Worm (Caenorhabditis elegans) whole organism, L1 larva: ENCODE data around the gene unc-130.

Source experiments
- C04F5.9 ChIP-seq: sonication (generic microtip); optimal IDR thresholded peaks from 2 replicates; lab custom pipeline; 2016; ENCODE audit warnings: missing genetic modification characterization, missing compliant biosample characterization
- C16A3.4 ChIP-seq: fragments of 150-350 bp; optimal IDR thresholded peaks from 2 replicates; lab custom pipeline; 2014; ENCODE audit warnings: missing biosample characterization, missing genetic modification characterization
- C34B4.2 ChIP-seq: sonication (generic microtip); optimal IDR thresholded peaks from 2 replicates; lab custom pipeline; 2017; ENCODE audit warnings: mild to moderate bottlenecking, missing genetic modification characterization, missing compliant biosample characterization
- aha-1 ChIP-seq: fragments of 150-350 bp; optimal IDR thresholded peaks from 2 replicates; lab custom pipeline; 2014; ENCODE audit warnings: missing biosample characterization, missing genetic modification characterization
- alr-1 ChIP-seq: fragments of 200-800 bp; sonication (Bioruptor generic); optimal IDR thresholded peaks from 2 replicates; lab custom pipeline; 2018; ENCODE audit warnings: borderline replicate concordance, mild to moderate bottlenecking, missing genetic modification characterization, missing compliant biosample characterization
- aly-2 ChIP-seq: fragments of 150-350 bp; optimal IDR thresholded peaks from 2 replicates; lab custom pipeline; 2014; ENCODE audit warnings: missing biosample characterization, missing genetic modification characterization
- blmp-1 ChIP-seq: fragments of 150-350 bp; optimal IDR thresholded peaks from 2 replicates; lab custom pipeline; 2014; ENCODE audit warnings: missing biosample characterization, missing genetic modification characterization
- ceh-63 ChIP-seq: fragments of 200-800 bp; sonication (Bioruptor generic); optimal IDR thresholded peaks from 2 replicates; lab custom pipeline; 2018; ENCODE audit warnings: mild to moderate bottlenecking, missing genetic modification characterization, missing compliant biosample characterization
- ceh-8 ChIP-seq: fragments of 200-800 bp; sonication (Bioruptor generic); optimal IDR thresholded peaks from 2 replicates; lab custom pipeline; 2018; ENCODE audit warnings: mild to moderate bottlenecking, missing genetic modification characterization, moderate library complexity, missing compliant biosample characterization
- ceh-88 ChIP-seq: fragments of 200-800 bp; sonication (Bioruptor generic); IDR thresholded peaks from 2 replicates; pipeline ENCODE4 v1.3.6; 2022; ENCODE audit warnings: missing genetic modification characterization, missing compliant biosample characterization
- ces-1 ChIP-seq: fragments of 150-350 bp; optimal IDR thresholded peaks from 2 replicates; lab custom pipeline; 2014; ENCODE audit warnings: missing biosample characterization, missing genetic modification reagents, missing genetic modification characterization
- dsc-1 ChIP-seq: sonication (generic microtip); optimal IDR thresholded peaks from 2 replicates; lab custom pipeline; 2016; ENCODE audit warnings: mild to moderate bottlenecking, missing genetic modification characterization, missing compliant biosample characterization
- efl-3 ChIP-seq: fragments of 200-800 bp; sonication (Bioruptor generic); optimal IDR thresholded peaks from 2 replicates; lab custom pipeline; 2018; ENCODE audit warnings: mild to moderate bottlenecking, missing genetic modification characterization, missing compliant biosample characterization
- egl-13 ChIP-seq: sonication (generic microtip); optimal IDR thresholded peaks from 2 replicates; lab custom pipeline; 2016; ENCODE audit warnings: missing genotype, missing genetic modification reagents, missing genetic modification characterization, missing compliant biosample characterization
- egl-27 ChIP-seq, 2 experiments: fragments of 150-350 bp in 1 of 2; sonication (generic microtip); optimal IDR thresholded peaks; 3 replicates each; lab custom pipeline; 2017 to 2018; ENCODE audit warnings: missing biosample characterization in 2 of 2, missing genetic modification characterization in 2 of 2, missing genetic modification reagents in 2 of 2
- elt-3 ChIP-seq, 6 experiments: fragments of 150-350 bp in 1 of 6; sonication (generic microtip); optimal IDR thresholded peaks; 2 replicates each; lab custom pipeline; 2017 to 2018; ENCODE audit warnings: missing biosample characterization in 6 of 6, missing genetic modification characterization in 6 of 6, inconsistent platforms in 1 of 6
- ets-5 ChIP-seq: fragments of 200-800 bp; sonication (Bioruptor generic); IDR thresholded peaks from 2 replicates; pipeline ENCODE4 v1.3.6; 2022; ENCODE audit warnings: missing genetic modification characterization, missing compliant biosample characterization
- fkh-10 ChIP-seq: sonication (generic microtip); optimal IDR thresholded peaks from 2 replicates; lab custom pipeline; 2017; ENCODE audit warnings: missing biosample characterization, missing genetic modification reagents, missing genetic modification characterization
- fkh-8 ChIP-seq: sonication (generic microtip); optimal IDR thresholded peaks from 2 replicates; lab custom pipeline; 2016; ENCODE audit warnings: mild to moderate bottlenecking, missing genetic modification characterization, missing compliant biosample characterization
- grh-1 ChIP-seq: fragments of 200-800 bp; sonication (Bioruptor generic); IDR thresholded peaks from 2 replicates; pipeline ENCODE4 v1.3.6; 2022; ENCODE audit warnings: missing genetic modification reagents, missing genetic modification characterization, missing compliant biosample characterization
- hlh-4 ChIP-seq: sonication (generic microtip); optimal IDR thresholded peaks from 2 replicates; lab custom pipeline; 2016; ENCODE audit warnings: mild to moderate bottlenecking, missing genetic modification characterization, missing compliant biosample characterization
- hpl-2 ChIP-seq: fragments of 150-350 bp; optimal IDR thresholded peaks from 2 replicates; lab custom pipeline; 2014; ENCODE audit warnings: missing biosample characterization, missing genetic modification reagents, missing genetic modification characterization
- isw-1 ChIP-seq: fragments of 200-800 bp; sonication (Bioruptor generic); IDR thresholded peaks from 2 replicates; pipeline ENCODE4 v1.3.6; 2022; ENCODE audit warnings: missing genetic modification characterization, missing compliant biosample characterization
- jun-1 ChIP-seq: fragments of 150-350 bp; optimal IDR thresholded peaks from 2 replicates; lab custom pipeline; 2014; ENCODE audit warnings: missing biosample characterization, missing genetic modification reagents, missing genetic modification characterization
- lin-14 ChIP-seq: fragments of 200-800 bp; sonication (Bioruptor generic); optimal IDR thresholded peaks from 2 replicates; lab custom pipeline; 2018; ENCODE audit warnings: mild to moderate bottlenecking, missing genetic modification characterization, moderate library complexity, missing compliant biosample characterization
- lin-35 ChIP-seq, 2 experiments: fragments of 150-350 bp; optimal IDR thresholded peaks; 2 replicates each; lab custom pipeline; 2014; ENCODE audit warnings: missing biosample characterization in 2 of 2, missing genetic modification characterization in 2 of 2, missing genetic modification reagents in 2 of 2
- lin-39 ChIP-seq: fragments of 150-350 bp; optimal IDR thresholded peaks from 2 replicates; lab custom pipeline; 2014; ENCODE audit warnings: missing biosample characterization, missing genetic modification reagents, missing genetic modification characterization
- lir-3 ChIP-seq: sonication (generic microtip); optimal IDR thresholded peaks from 2 replicates; lab custom pipeline; 2016; ENCODE audit warnings: mild to moderate bottlenecking, missing genetic modification characterization, moderate library complexity, missing compliant biosample characterization; ENCODE audit not compliant: poor library complexity
- mdl-1 ChIP-seq, 2 experiments: fragments of 150-350 bp; optimal IDR thresholded peaks; 2 replicates each; lab custom pipeline; 2014 to 2017; ENCODE audit warnings: missing biosample characterization in 2 of 2, missing genetic modification characterization in 2 of 2, inconsistent platforms in 1 of 2
- mef-2 ChIP-seq: fragments of 150-350 bp; optimal IDR thresholded peaks from 2 replicates; lab custom pipeline; 2014; ENCODE audit warnings: missing biosample characterization, missing genetic modification characterization
- nhr-12 ChIP-seq: sonication (generic microtip); optimal IDR thresholded peaks from 2 replicates; lab custom pipeline; 2017; ENCODE audit warnings: missing biosample characterization, missing genetic modification characterization
- nhr-19 ChIP-seq: fragments of 200-800 bp; sonication (Bioruptor generic); conservative IDR thresholded peaks from 2 replicates; pipeline ENCODE4 v1.3.6; 2022; ENCODE audit warnings: missing genetic modification characterization, missing compliant biosample characterization
- nhr-20 ChIP-seq: sonication (generic microtip); optimal IDR thresholded peaks from 2 replicates; lab custom pipeline; 2016; ENCODE audit warnings: mild to moderate bottlenecking, missing genetic modification characterization, missing compliant biosample characterization
- nhr-47 ChIP-seq: sonication (generic microtip); optimal IDR thresholded peaks from 2 replicates; lab custom pipeline; 2016; ENCODE audit warnings: mild to moderate bottlenecking, missing genetic modification characterization, moderate library complexity, missing compliant biosample characterization
- nhr-71 ChIP-seq: sonication (generic microtip); optimal IDR thresholded peaks from 2 replicates; lab custom pipeline; 2016; ENCODE audit warnings: mild to moderate bottlenecking, missing genetic modification characterization, moderate library complexity, missing compliant biosample characterization
- nhr-76 ChIP-seq: sonication (generic microtip); optimal IDR thresholded peaks from 2 replicates; lab custom pipeline; 2017; ENCODE audit warnings: missing biosample characterization, missing genetic modification characterization
- nhr-77 ChIP-seq: fragments of 150-350 bp; optimal IDR thresholded peaks from 2 replicates; lab custom pipeline; 2014; ENCODE audit warnings: missing biosample characterization, missing genetic modification characterization
- nhr-90 ChIP-seq: sonication (generic microtip); optimal IDR thresholded peaks from 2 replicates; lab custom pipeline; 2016; ENCODE audit warnings: mild to moderate bottlenecking, missing genetic modification characterization, missing compliant biosample characterization; ENCODE audit not compliant: poor library complexity
- pax-3 ChIP-seq: fragments of 200-800 bp; sonication (Bioruptor generic); optimal IDR thresholded peaks from 2 replicates; lab custom pipeline; 2018; ENCODE audit warnings: mild to moderate bottlenecking, missing genetic modification characterization, moderate library complexity, missing compliant biosample characterization
- pqm-1 ChIP-seq: sonication (generic microtip); optimal IDR thresholded peaks from 3 replicates; lab custom pipeline; 2017; ENCODE audit warnings: missing biosample characterization, missing genetic modification characterization
- snu-23 ChIP-seq: sonication (generic microtip); optimal IDR thresholded peaks from 2 replicates; lab custom pipeline; 2016; ENCODE audit warnings: missing genetic modification characterization, missing compliant biosample characterization
- sox-4 ChIP-seq: sonication (generic microtip); optimal IDR thresholded peaks from 2 replicates; lab custom pipeline; 2016; ENCODE audit warnings: missing genetic modification characterization, missing compliant biosample characterization
- sptf-1 ChIP-seq: fragments of 150-350 bp; optimal IDR thresholded peaks from 2 replicates; lab custom pipeline; 2014; ENCODE audit warnings: missing biosample characterization, missing genetic modification characterization
- swsn-7 ChIP-seq: sonication (generic microtip); optimal IDR thresholded peaks from 2 replicates; lab custom pipeline; 2016; ENCODE audit warnings: missing genetic modification characterization, missing compliant biosample characterization
- unc-130 ChIP-seq: fragments of 150-350 bp; optimal IDR thresholded peaks from 2 replicates; lab custom pipeline; 2017; ENCODE audit warnings: missing biosample characterization, missing genetic modification characterization, inconsistent platforms
- unc-86 ChIP-seq: sonication (generic microtip); optimal IDR thresholded peaks from 2 replicates; lab custom pipeline; 2016; ENCODE audit warnings: missing genetic modification characterization, missing compliant biosample characterization
- vab-15 ChIP-seq: sonication (generic microtip); optimal IDR thresholded peaks from 2 replicates; lab custom pipeline; 2017; ENCODE audit warnings: missing genotype, mild to moderate bottlenecking, missing genetic modification characterization, missing compliant biosample characterization
- xbp-1 ChIP-seq: sonication (generic microtip); optimal IDR thresholded peaks from 2 replicates; lab custom pipeline; 2016; ENCODE audit warnings: missing genetic modification characterization, missing compliant biosample characterization
- zag-1 ChIP-seq: fragments of 150-350 bp; optimal IDR thresholded peaks from 2 replicates; lab custom pipeline; 2014; ENCODE audit warnings: missing biosample characterization, missing genetic modification characterization
- zip-4 ChIP-seq: fragments of 200-800 bp; sonication (Bioruptor generic); optimal IDR thresholded peaks from 2 replicates; lab custom pipeline; 2018; ENCODE audit warnings: mild to moderate bottlenecking, missing genetic modification characterization, moderate library complexity, missing compliant biosample characterization
- ztf-11 ChIP-seq, 2 experiments: sonication (generic microtip); optimal IDR thresholded peaks; 2 replicates each; lab custom pipeline; 2016 to 2017; ENCODE audit warnings: missing genetic modification characterization in 2 of 2, missing biosample characterization in 1 of 2, missing compliant biosample characterization in 1 of 2

Gene unc-130

DNA sequence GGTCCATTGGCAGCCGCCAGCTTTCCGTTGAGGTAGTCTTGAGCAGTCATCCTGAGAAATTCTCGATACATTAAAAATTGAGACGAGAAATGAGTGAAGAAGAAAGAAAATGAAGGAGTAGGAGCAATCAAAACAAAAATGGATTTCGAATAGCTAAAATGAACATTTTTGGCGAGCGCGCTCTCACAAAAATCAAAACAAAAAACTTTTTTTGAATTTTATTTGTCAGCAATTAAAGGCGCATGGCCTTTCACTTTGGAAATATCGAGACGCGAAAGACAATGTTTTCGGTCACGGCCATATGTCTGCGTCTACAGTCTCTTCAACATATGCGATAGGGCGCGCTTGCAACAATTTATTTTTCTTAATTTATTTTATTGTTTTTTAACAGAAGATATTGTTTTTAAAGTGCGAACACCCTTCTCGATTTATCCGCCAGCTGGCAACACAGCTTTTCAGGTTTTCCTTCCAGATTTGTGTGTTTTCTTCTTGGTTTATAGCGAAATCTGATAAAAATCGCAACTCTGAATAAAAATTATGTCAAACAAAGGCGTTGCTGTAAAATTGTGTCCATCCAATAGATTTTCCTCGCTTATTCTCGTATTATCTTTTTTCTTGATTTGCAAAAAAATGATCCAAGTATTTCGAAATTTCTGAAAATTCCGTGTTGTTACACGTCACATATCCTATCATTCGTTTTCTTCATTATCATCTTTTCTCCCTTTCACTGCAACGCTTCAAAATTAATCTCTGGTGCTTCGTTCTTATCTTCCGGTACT is 42.7 kb upstream of the unc-130 start, which contains the start of the genes rpn-9 and T06D8.9 (continued):
- TF ChIP-seq aha-1 (tag; lab: Kevin White, UChicago) (no peak), ceh-8 (GFP tag; lab: Kevin White, UChicago) (no peak), xbp-1 (tag; lab: Kevin White, UChicago) (peak; percentile 81), nhr-12 (tag; lab: Kevin White, UChicago) (no peak), grh-1 (no peak), C16A3.4 (tag; lab: Kevin White, UChicago) (peak; percentile 92), sox-4 (tag; lab: Kevin White, UChicago) (no peak), hpl-2 (GFP tag; lab: Kevin White, UChicago) (peak; percentile 31), lin-39 (tag; lab: Kevin White, UChicago) (no peak), elt-3 (tag; optimal IDR thresholded peaks at IDR 0.05; lab: Kevin White, UChicago) (peak in 2 of 6 experiments; percentile 19 to 89), ets-5 (GFP tag; lab: Robert Waterston, UW) (no peak), lin-14 (peak; percentile 89), mef-2 (tag; lab: Kevin White, UChicago) (no peak), C34B4.2 (tag; lab: Kevin White, UChicago) (no peak), unc-86 (tag; lab: Kevin White, UChicago) (peak; percentile 63), nhr-77 (tag; lab: Kevin White, UChicago) (peak; percentile 72), dsc-1 (no peak), alr-1 (tag; lab: Kevin White, UChicago) (no peak), ztf-11 (tag; optimal IDR thresholded peaks at IDR 0.05; lab: Kevin White, UChicago) (peak in 1 of 2 experiments; percentile 29), jun-1 (tag; lab: Kevin White, UChicago) (peak; percentile 37), fkh-10 (GFP tag; lab: Kevin White, UChicago) (peak; percentile 57), unc-130 (peak; percentile 54), aly-2 (tag; lab: Kevin White, UChicago) (peak; percentile 36), egl-27 (tag; optimal IDR thresholded peaks at IDR 0.05; lab: Kevin White, UChicago) (no peak), lin-35 (GFP tag; optimal IDR thresholded peaks at IDR 0.05; lab: Kevin White, UChicago) (peak; percentile 81 to 89), snu-23 (GFP tag; lab: Kevin White, UChicago) (peak; percentile 84), nhr-47 (tag; lab: Kevin White, UChicago) (peak; percentile 78), vab-15 (tag; lab: Kevin White, UChicago) (no peak), ceh-63 (GFP tag; lab: Kevin White, UChicago) (no peak), isw-1 (GFP tag; lab: Robert Waterston, UW) (peak; percentile 83), ceh-88 (GFP tag; lab: Robert Waterston, UW) (no peak), sptf-1 (no peak), blmp-1 (tag; lab: Kevin White, UChicago) (peak; percentile 91), fkh-8 (tag; lab: Kevin White, UChicago) (peak; percentile 77), nhr-19 (GFP tag; lab: Robert Waterston, UW) (peak; percentile 76), ces-1 (no peak), pax-3 (tag; lab: Kevin White, UChicago) (peak; percentile 48), nhr-20 (tag; lab: Kevin White, UChicago) (peak; percentile 89), nhr-90 (tag; lab: Kevin White, UChicago) (peak; percentile 70), hlh-4 (tag; lab: Kevin White, UChicago) (no peak), nhr-71 (tag; lab: Kevin White, UChicago) (peak; percentile 89), lir-3 (tag; lab: Kevin White, UChicago) (peak; percentile 67), nhr-76 (tag; lab: Kevin White, UChicago) (no peak), pqm-1 (no peak), C04F5.9 (tag; lab: Kevin White, UChicago) (peak; percentile 42), swsn-7 (tag; lab: Kevin White, UChicago) (peak; percentile 71), zip-4 (GFP tag; lab: Kevin White, UChicago) (no peak), efl-3 (GFP tag; lab: Kevin White, UChicago) (no peak), zag-1 (tag; lab: Kevin White, UChicago) (no peak), mdl-1 (tag; optimal IDR thresholded peaks at IDR 0.05; lab: Kevin White, UChicago) (peak in 1 of 2 experiments; percentile 75), egl-13 (peak; percentile 29)
